Worm (Caenorhabditis elegans) whole organism, mixed stage, embryonic: ENCODE data around the gene mrp-1.

Source experiments
- blmp-1 ChIP-seq: fragments of 150-350 bp; optimal IDR thresholded peaks from 2 replicates; lab custom pipeline; 2014; ENCODE audit warnings: missing biosample characterization, missing genetic modification characterization
- ces-1 ChIP-seq: fragments of 150-350 bp; optimal IDR thresholded peaks from 2 replicates; lab custom pipeline; 2014; ENCODE audit warnings: missing biosample characterization, missing genetic modification reagents, missing genetic modification characterization
- elt-1 ChIP-seq: sonication (generic microtip); optimal IDR thresholded peaks from 2 replicates; lab custom pipeline; 2017; ENCODE audit warnings: missing genetic modification characterization, mild to moderate bottlenecking, missing compliant biosample characterization, antibody characterized with exemption, moderate library complexity, borderline replicate concordance; ENCODE audit not compliant: insufficient read depth
- lin-13 ChIP-seq: fragments of 150-350 bp; optimal IDR thresholded peaks from 2 replicates; lab custom pipeline; 2014; ENCODE audit warnings: missing biosample characterization, missing genetic modification characterization
- lsy-2 ChIP-seq: fragments of 150-350 bp; optimal IDR thresholded peaks from 2 replicates; lab custom pipeline; 2014; ENCODE audit warnings: missing biosample characterization, missing genetic modification characterization
- mep-1 ChIP-seq: fragments of 150-350 bp; optimal IDR thresholded peaks from 2 replicates; lab custom pipeline; 2017; ENCODE audit warnings: missing biosample characterization, missing genetic modification reagents, missing genetic modification characterization, inconsistent platforms
- nhr-12 ChIP-seq: fragments of 150-350 bp; optimal IDR thresholded peaks from 2 replicates; lab custom pipeline; 2014; ENCODE audit warnings: missing biosample characterization, missing genetic modification characterization
- nhr-28 ChIP-seq: fragments of 150-350 bp; optimal IDR thresholded peaks from 2 replicates; lab custom pipeline; 2014; ENCODE audit warnings: missing biosample characterization, missing genetic modification characterization
- nhr-76 ChIP-seq: sonication (generic microtip); optimal IDR thresholded peaks from 2 replicates; lab custom pipeline; 2017; ENCODE audit warnings: missing biosample characterization, missing genetic modification characterization
- pha-4 ChIP-seq: fragments of 150-350 bp; optimal IDR thresholded peaks from 2 replicates; lab custom pipeline; 2018; ENCODE audit warnings: missing biosample characterization, missing genetic modification reagents, missing genetic modification characterization
- snpc-4 ChIP-seq: fragments of 150-350 bp; optimal IDR thresholded peaks from 2 replicates; lab custom pipeline; 2014; ENCODE audit warnings: missing biosample characterization, missing genetic modification characterization
- sptf-1 ChIP-seq: sonication (generic microtip); optimal IDR thresholded peaks from 2 replicates; lab custom pipeline; 2017; ENCODE audit warnings: mild to moderate bottlenecking, missing genetic modification characterization, moderate library complexity, missing compliant biosample characterization
- unc-39 ChIP-seq: fragments of 150-350 bp; optimal IDR thresholded peaks from 2 replicates; lab custom pipeline; 2014; ENCODE audit warnings: missing biosample characterization, missing genetic modification characterization
- unc-62 ChIP-seq: fragments of 150-350 bp; optimal IDR thresholded peaks from 2 replicates; lab custom pipeline; 2014; ENCODE audit warnings: missing biosample characterization, missing genetic modification reagents, missing genetic modification characterization

DNA sequence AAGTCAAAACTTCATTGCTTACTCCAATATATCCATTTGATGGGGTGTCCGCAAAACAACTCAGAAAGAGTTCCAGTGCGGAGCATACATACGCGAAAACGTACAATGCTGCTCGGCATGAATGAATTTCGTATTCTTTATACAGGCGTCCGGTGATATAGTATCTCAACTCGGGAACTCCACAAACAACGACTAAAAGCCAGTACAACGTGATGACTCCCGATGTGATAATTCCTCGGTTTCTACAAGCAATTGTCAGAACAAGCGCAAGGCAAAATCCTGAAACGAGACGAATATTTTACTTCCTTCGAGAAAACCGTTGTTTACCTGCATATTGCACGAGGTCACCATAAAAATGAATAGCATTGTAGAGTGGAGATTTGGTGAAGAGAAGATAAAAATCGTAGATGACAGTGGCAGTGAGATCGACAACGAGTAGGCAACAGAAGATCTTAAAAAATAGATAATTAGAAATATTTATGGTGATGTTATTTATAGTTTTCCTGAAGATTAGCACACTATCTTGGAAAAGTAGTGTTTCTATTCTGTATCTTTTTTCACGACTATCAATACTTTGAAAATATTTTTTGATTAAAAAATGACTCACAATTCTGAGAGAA lies 2.0 kb downstream of the mrp-1 start:
- TF ChIP-seq ces-1 (GFP tag; lab: Kevin White, UChicago) (no peak), unc-39 (tag; lab: Kevin White, UChicago) (no peak), unc-62 (no peak), nhr-28 (tag; lab: Kevin White, UChicago) (no peak), blmp-1 (tag; lab: Kevin White, UChicago) (no peak), nhr-12 (tag; lab: Kevin White, UChicago) (no peak), elt-1 (tag; lab: Kevin White, UChicago) (peak; percentile 65), snpc-4 (tag; lab: Kevin White, UChicago) (no peak), lsy-2 (no peak), sptf-1 (tag; lab: Kevin White, UChicago) (no peak), nhr-76 (tag; lab: Kevin White, UChicago) (no peak), mep-1 (tag; lab: Kevin White, UChicago) (no peak), lin-13 (no peak), pha-4 (tag; lab: Kevin White, UChicago) (no peak)
